Worm (Caenorhabditis elegans) whole organism, L4 larva: ENCODE results near the gene poml-1.

Experiments used
- F49E8.2 ChIP-seq: sonication (generic microtip); optimal IDR thresholded peaks from 2 replicates; lab custom pipeline; 2016; ENCODE audit warnings: missing compliant biosample characterization, mild to moderate bottlenecking, missing genetic modification characterization, borderline replicate concordance
- Y75B8A.6 ChIP-seq: fragments of 200-800 bp; sonication (Bioruptor generic); IDR thresholded peaks from 2 replicates; pipeline ENCODE4 v1.3.6; 2022; ENCODE audit warnings: missing genetic modification reagents, missing genetic modification characterization, missing compliant biosample characterization
- aha-1 ChIP-seq: fragments of 150-350 bp; peaks from one replicate; lab custom pipeline; 2014; ENCODE audit warnings: missing biosample characterization, missing genetic modification characterization
- aly-2 ChIP-seq: sonication (generic microtip); optimal IDR thresholded peaks from 2 replicates; lab custom pipeline; 2018; ENCODE audit warnings: missing biosample characterization, missing genetic modification characterization
- ceh-20 ChIP-seq: fragments of 200-800 bp; sonication (Bioruptor generic); IDR thresholded peaks from 2 replicates; pipeline ENCODE4 v1.3.6; 2022; ENCODE audit warnings: missing genetic modification reagents, missing genetic modification characterization, missing compliant biosample characterization
- daf-12 ChIP-seq: fragments of 150-350 bp; optimal IDR thresholded peaks from 2 replicates; lab custom pipeline; 2014; ENCODE audit warnings: missing biosample characterization, missing genetic modification reagents, missing genetic modification characterization
- daf-16 ChIP-seq, 3 experiments: sonication (generic microtip); optimal IDR thresholded peaks; 2 replicates each; lab custom pipeline; 2016 to 2017; ENCODE audit warnings: missing genetic modification characterization in 3 of 3, missing genetic modification reagents in 3 of 3, mild to moderate bottlenecking in 2 of 3, missing compliant biosample characterization in 2 of 3, missing biosample characterization in 1 of 3, moderate library complexity in 1 of 3
- dmd-6 ChIP-seq: fragments of 200-800 bp; sonication (Bioruptor generic); IDR thresholded peaks from 2 replicates; pipeline ENCODE4 v1.3.6; 2022; ENCODE audit warnings: missing genetic modification reagents, missing genetic modification characterization, missing compliant biosample characterization
- dmd-8 ChIP-seq: fragments of 200-800 bp; sonication (Bioruptor generic); IDR thresholded peaks from 2 replicates; pipeline ENCODE4 v1.3.6; 2022; ENCODE audit warnings: missing genetic modification characterization, missing compliant biosample characterization
- dmd-9 ChIP-seq: fragments of 200-800 bp; sonication (Bioruptor generic); IDR thresholded peaks from 2 replicates; pipeline ENCODE4 v1.3.6; 2022; ENCODE audit warnings: missing genetic modification reagents, missing genetic modification characterization, missing compliant biosample characterization
- fos-1 ChIP-seq: fragments of 150-350 bp; optimal IDR thresholded peaks from 2 replicates; lab custom pipeline; 2014; ENCODE audit warnings: missing biosample characterization, missing genetic modification characterization
- gei-8 ChIP-seq: fragments of 200-800 bp; sonication (Bioruptor generic); optimal IDR thresholded peaks from 2 replicates; lab custom pipeline; 2018; ENCODE audit warnings: mild to moderate bottlenecking, missing genetic modification characterization, missing compliant biosample characterization
- hmg-1.1 ChIP-seq: fragments of 200-800 bp; sonication (Bioruptor generic); IDR thresholded peaks from 2 replicates; pipeline ENCODE4 v1.3.6; 2022; ENCODE audit warnings: missing genetic modification reagents, missing genetic modification characterization, missing compliant biosample characterization
- lim-7 ChIP-seq: fragments of 200-800 bp; sonication (Bioruptor generic); IDR thresholded peaks from 2 replicates; pipeline ENCODE4 v1.3.6; 2022; ENCODE audit warnings: missing genetic modification characterization, missing compliant biosample characterization
- lin-39 ChIP-seq: fragments of 150-350 bp; optimal IDR thresholded peaks from 2 replicates; lab custom pipeline; 2014; ENCODE audit warnings: missing biosample characterization, missing genetic modification reagents, missing genetic modification characterization
- lir-3 ChIP-seq: sonication (generic microtip); optimal IDR thresholded peaks from 2 replicates; lab custom pipeline; 2016; ENCODE audit warnings: mild to moderate bottlenecking, missing genetic modification characterization, missing compliant biosample characterization
- mdl-1 ChIP-seq, 2 experiments: fragments of 150-350 bp in 1 of 2; sonication (generic microtip) in 1 of 2; optimal IDR thresholded peaks; 2 replicates each; lab custom pipeline; 2014 to 2017; ENCODE audit warnings: missing biosample characterization in 2 of 2, missing genetic modification characterization in 2 of 2
- mdt-29 ChIP-seq: fragments of 200-800 bp; sonication (Bioruptor generic); IDR thresholded peaks from 2 replicates; pipeline ENCODE4 v1.3.6; 2022; ENCODE audit warnings: missing genetic modification reagents, missing genetic modification characterization, missing compliant biosample characterization
- mep-1 ChIP-seq: fragments of 150-350 bp; sonication (generic microtip); optimal IDR thresholded peaks from 3 replicates; lab custom pipeline; 2014; ENCODE audit warnings: missing biosample characterization, missing genetic modification characterization
- mes-2 ChIP-seq: sonication (generic microtip); optimal IDR thresholded peaks from 2 replicates; lab custom pipeline; 2016; ENCODE audit warnings: missing genotype, mild to moderate bottlenecking, missing genetic modification characterization, missing compliant biosample characterization; ENCODE audit not compliant: poor library complexity, severe bottlenecking
- nhr-102 ChIP-seq: sonication (generic microtip); optimal IDR thresholded peaks from 2 replicates; lab custom pipeline; 2016; ENCODE audit warnings: mild to moderate bottlenecking, missing genetic modification characterization, moderate library complexity, missing compliant biosample characterization
- nhr-11 ChIP-seq: fragments of 150-350 bp; optimal IDR thresholded peaks from 2 replicates; lab custom pipeline; 2014; ENCODE audit warnings: missing biosample characterization, missing genetic modification characterization
- nhr-111 ChIP-seq: fragments of 200-800 bp; sonication (Bioruptor generic); optimal IDR thresholded peaks from 2 replicates; lab custom pipeline; 2018; ENCODE audit warnings: mild to moderate bottlenecking, missing genetic modification characterization, missing compliant biosample characterization
- nhr-28 ChIP-seq: fragments of 150-350 bp; optimal IDR thresholded peaks from 2 replicates; lab custom pipeline; 2014; ENCODE audit warnings: missing biosample characterization, missing genetic modification characterization
- nhr-48 ChIP-seq: sonication (generic microtip); optimal IDR thresholded peaks from 2 replicates; lab custom pipeline; 2016; ENCODE audit warnings: mild to moderate bottlenecking, missing genetic modification characterization, missing compliant biosample characterization
- snpc-4 ChIP-seq: fragments of 150-350 bp; optimal IDR thresholded peaks from 2 replicates; lab custom pipeline; 2014; ENCODE audit warnings: missing biosample characterization, missing genetic modification characterization
- spr-1 ChIP-seq: sonication (generic microtip); optimal IDR thresholded peaks from 2 replicates; lab custom pipeline; 2016; ENCODE audit warnings: mild to moderate bottlenecking, missing genetic modification characterization, missing compliant biosample characterization
- unc-130 ChIP-seq: sonication (generic microtip); optimal IDR thresholded peaks from 2 replicates; lab custom pipeline; 2016; ENCODE audit warnings: missing genetic modification reagents, missing genetic modification characterization, missing compliant biosample characterization
- unc-39 ChIP-seq: sonication (generic microtip); optimal IDR thresholded peaks from 2 replicates; lab custom pipeline; 2017; ENCODE audit warnings: missing biosample characterization, missing genetic modification characterization
- unc-62 ChIP-seq, 3 experiments: fragments of 150-350 bp in 1 of 3; sonication (generic microtip); optimal IDR thresholded peaks in 2 of 3; peaks in 1 of 3; 1 replicate in 1 of 3; 2 replicates in 2 of 3; lab custom pipeline; 2014 to 2017; ENCODE audit warnings: missing biosample characterization in 3 of 3, missing genetic modification characterization in 3 of 3, missing genetic modification reagents in 3 of 3, missing genotype in 1 of 3
- zag-1 ChIP-seq: fragments of 150-350 bp; optimal IDR thresholded peaks from 2 replicates; lab custom pipeline; 2014; ENCODE audit warnings: missing biosample characterization, missing genetic modification characterization

poml-1 gene

DNA sequence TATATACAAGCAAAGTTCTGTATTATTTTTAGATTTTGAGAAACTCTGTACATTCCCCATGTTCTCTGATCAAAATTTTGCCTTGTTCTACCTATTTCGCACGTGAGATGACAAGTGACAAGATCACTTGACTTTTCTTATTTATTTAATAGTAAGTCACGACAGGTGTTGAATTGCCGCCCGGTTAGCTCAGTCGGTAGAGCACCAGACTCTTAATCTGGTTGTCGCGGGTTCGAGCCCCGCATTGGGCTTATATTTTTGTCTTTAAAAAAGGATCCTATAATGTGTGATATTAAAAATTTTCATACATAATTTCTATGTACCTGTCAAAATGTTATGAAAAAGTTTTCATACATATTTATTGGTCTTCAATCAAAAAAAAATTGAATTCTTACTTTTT is 8.0 kb downstream of the poml-1 start (continued):
- TF ChIP-seq unc-130 (GFP tag; lab: Kevin White, UChicago) = no peak
- no peak for TF ChIP-seq F49E8.2 (tag; lab: Kevin White, UChicago)
- peak; percentile 71 for TF ChIP-seq lim-7 (GFP tag; lab: Robert Waterston, UW)
- peak; percentile 42 for TF ChIP-seq gei-8 (GFP tag; lab: Kevin White, UChicago)
- peak; percentile 70 for TF ChIP-seq dmd-9 (GFP tag; lab: Robert Waterston, UW)
- TF ChIP-seq fos-1 = no peak
- TF ChIP-seq nhr-28 (tag; lab: Kevin White, UChicago) = no peak
- TF ChIP-seq dmd-8 (GFP tag; lab: Robert Waterston, UW) = peak; percentile 77
- no peak for TF ChIP-seq zag-1 (tag; lab: Kevin White, UChicago)
- TF ChIP-seq mdl-1 (tag; optimal IDR thresholded peaks at IDR 0.05; lab: Kevin White, UChicago) = no peak
- TF ChIP-seq mes-2 (tag; lab: Kevin White, UChicago) = peak; percentile 56
- no peak for TF ChIP-seq nhr-102 (tag; lab: Kevin White, UChicago)
- TF ChIP-seq daf-12 (tag; lab: Kevin White, UChicago) = no peak
- no peak for TF ChIP-seq ceh-20 (GFP tag; lab: Robert Waterston, UW)
- TF ChIP-seq dmd-6 (GFP tag; lab: Robert Waterston, UW) = peak; percentile 39; the same call in 1 of the 2 replicates

DNA sequence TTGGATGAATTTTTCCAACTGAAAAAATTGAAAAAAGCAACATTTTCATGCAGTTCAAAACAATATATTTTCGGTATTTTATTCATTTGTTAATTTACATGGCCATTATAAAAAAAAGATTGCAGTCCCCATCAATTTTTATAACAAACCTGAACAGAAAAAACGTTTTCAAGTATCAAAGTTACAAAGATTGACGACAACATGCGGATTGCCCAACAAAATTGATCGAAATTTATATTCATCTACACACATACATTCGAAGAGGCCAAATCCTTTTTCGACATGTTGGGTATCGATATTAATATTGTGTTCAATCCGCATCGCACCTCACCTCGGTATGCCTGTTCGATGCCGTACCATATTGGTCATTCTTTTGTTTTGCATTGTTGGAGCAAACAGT is 8.9 kb downstream of the poml-1 start, which contains the start of gene K11E4.1:
Gene K11E4.1 (plus strand): TSS at position 301 of the 400 bp plus-strand sequence.
- no peak for TF ChIP-seq lin-39 (tag; lab: Kevin White, UChicago)
- no peak for TF ChIP-seq snpc-4 (tag; lab: Kevin White, UChicago)
- TF ChIP-seq nhr-111 (GFP tag; lab: Kevin White, UChicago) = no peak
- no peak for TF ChIP-seq unc-39 (tag; lab: Kevin White, UChicago)
- no peak for TF ChIP-seq daf-12 (tag; lab: Kevin White, UChicago)
- no peak for TF ChIP-seq aly-2 (tag; lab: Kevin White, UChicago)
- no peak for TF ChIP-seq aha-1 (tag; lab: Kevin White, UChicago)
- TF ChIP-seq mep-1 (tag; lab: Kevin White, UChicago) = no peak

DNA sequence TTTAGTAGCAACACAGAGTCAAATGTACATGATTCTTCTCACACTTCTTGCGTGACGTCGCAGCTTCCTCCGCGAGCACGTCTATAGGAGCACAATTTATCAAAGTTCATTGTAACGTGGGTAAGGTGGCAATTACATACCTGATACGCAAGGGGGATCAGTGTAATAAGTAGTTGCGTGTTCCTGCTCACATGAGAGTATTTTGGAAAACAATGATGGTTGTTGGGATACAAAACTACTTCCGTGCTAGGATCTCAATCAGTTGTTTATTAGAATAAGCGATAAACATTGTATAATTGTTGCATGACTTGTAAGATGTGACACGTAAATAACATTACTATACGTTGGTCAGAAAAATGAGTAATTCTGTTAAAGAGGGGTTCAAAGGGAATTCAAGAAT is 9.7 kb downstream of the poml-1 start:
- peak; percentile 23 for TF ChIP-seq nhr-11 (tag; lab: Kevin White, UChicago)
- TF ChIP-seq Y75B8A.6 (GFP tag; lab: Robert Waterston, UW) = no peak
- no peak for TF ChIP-seq mes-2 (tag; lab: Kevin White, UChicago)
- no peak for TF ChIP-seq nhr-48 (tag; lab: Kevin White, UChicago)
- TF ChIP-seq lir-3 (tag; lab: Kevin White, UChicago) = no peak
- no peak for TF ChIP-seq gei-8 (GFP tag; lab: Kevin White, UChicago)
- TF ChIP-seq daf-16 (GFP tag; optimal IDR thresholded peaks at IDR 0.05; lab: Kevin White, UChicago) = peak in 1 of 2 experiments; percentile 72
- no peak for TF ChIP-seq daf-16 (tag; optimal IDR thresholded peaks at IDR 0.05; lab: Kevin White, UChicago)
- no peak for TF ChIP-seq spr-1 (tag; lab: Kevin White, UChicago)

DNA sequence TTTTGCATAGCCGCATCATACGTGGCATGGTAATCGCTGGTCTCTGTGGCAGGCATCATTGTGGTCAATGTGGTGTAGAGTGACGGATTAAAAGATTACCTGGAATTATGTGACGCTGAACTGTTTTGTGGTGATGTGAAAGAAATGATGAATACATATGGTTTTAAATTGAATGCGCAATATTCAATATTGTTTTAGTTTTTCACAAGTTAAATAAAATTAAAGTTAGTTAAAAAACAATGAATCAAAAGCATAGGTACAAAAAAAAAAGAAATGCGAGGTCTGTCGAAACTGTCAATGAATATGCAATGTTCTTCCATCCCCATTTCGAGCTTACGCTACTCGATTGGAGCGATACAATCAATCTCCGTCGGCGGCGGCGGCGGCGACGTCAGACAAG is 10.8 kb downstream of the poml-1 start, which contains the start of gene K02D3.2:
Gene K02D3.2 (minus strand): TSS at position 101 of the 400 bp plus-strand sequence.
- TF ChIP-seq mdt-29 (GFP tag; lab: Robert Waterston, UW) = no peak

DNA sequence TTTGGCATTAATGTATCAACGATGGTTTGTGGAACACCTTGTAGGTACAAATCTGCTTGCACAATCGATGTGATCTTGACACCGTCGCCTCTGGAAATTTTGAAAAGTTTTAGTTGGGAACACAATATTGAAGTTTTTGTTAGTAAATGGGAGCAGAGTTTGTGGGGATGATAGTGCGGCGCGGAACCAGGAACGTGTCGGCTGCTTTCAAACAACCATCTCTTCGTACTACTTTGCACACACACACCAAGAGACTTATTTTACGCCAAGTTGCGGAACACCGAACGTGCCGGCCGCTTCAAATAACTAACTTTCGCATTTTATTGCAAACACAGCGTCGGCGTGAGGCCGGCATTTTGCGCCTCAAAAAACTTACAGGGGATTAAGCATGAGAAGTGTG is 13.7 kb downstream of the poml-1 start:
- TF ChIP-seq hmg-1.1 = no peak
- TF ChIP-seq, all 104 proteins: peak for 0

DNA sequence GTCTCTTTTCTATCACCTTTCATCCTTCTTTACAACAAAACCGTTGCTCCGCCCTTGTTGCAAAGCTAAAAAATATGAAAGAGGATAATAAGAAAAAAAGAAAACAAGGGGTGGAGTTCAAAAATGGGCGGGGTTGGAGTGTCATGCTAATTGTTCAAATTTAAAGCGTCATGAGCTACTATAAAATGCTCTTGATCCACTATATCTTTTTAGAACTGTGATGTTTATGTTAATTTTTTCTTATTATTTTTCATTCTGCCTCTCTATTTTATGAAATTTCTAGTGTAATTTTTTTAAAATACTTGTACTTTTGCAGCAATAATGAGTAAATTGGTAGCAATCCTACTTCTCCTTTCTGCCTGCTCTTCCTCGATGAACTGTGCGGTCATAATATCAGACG is 16.1 kb downstream of the poml-1 start, which contains the start of gene K02D3.1:
Gene K02D3.1 (plus strand): TSS at position 301 of the 400 bp plus-strand sequence.
- TF ChIP-seq unc-62 (GFP tag; optimal IDR thresholded peaks at IDR 0.05 in 1 of 2; lab: Kevin White, UChicago) = peak in 1 of 2 experiments; percentile 32
- TF ChIP-seq unc-62 (tag; optimal IDR thresholded peaks at IDR 0.05; lab: Kevin White, UChicago) = no peak
- no peak for TF ChIP-seq daf-16 (GFP tag; optimal IDR thresholded peaks at IDR 0.05; lab: Kevin White, UChicago)
- TF ChIP-seq daf-16 (tag; optimal IDR thresholded peaks at IDR 0.05; lab: Kevin White, UChicago) = no peak
- no peak for TF ChIP-seq mep-1 (tag; lab: Kevin White, UChicago)
